Fruit fly (Drosophila melanogaster): ENCODE data around the gene CG33985.

Gene CG33985

dm6 chr3L:15527416-15527815 lies 804 bp upstream of the CG33985 start, which contains the start of gene CG42729:
TSS of gene CG42729 (minus strand) at chr3L:15527516.
- TF ChIP-seq PHDP (tag; optimal IDR thresholded peaks at IDR 0.05) (no peak), sisA (GFP tag; IDR thresholded peaks at IDR 0.05) (no peak), CG6254 (GFP tag; optimal IDR thresholded peaks at IDR 0.05) (no peak)

- TF ChIP-seq zf30C (GFP tag; optimal IDR thresholded peaks at IDR 0.05) (no peak), CG10462 (GFP tag; optimal IDR thresholded peaks at IDR 0.05) (no peak), p53 (GFP tag; optimal IDR thresholded peaks at IDR 0.05) (no peak), CG3995 (GFP tag; optimal IDR thresholded peaks at IDR 0.05) (no peak), CG10274 (GFP tag; optimal IDR thresholded peaks at IDR 0.05) (no peak), Kr (GFP tag; optimal IDR thresholded peaks at IDR 0.05) (no peak), slou (GFP tag; optimal IDR thresholded peaks at IDR 0.05) (no peak), CG7839 (tag; optimal IDR thresholded peaks at IDR 0.05) (no peak), ERR (GFP tag; optimal IDR thresholded peaks at IDR 0.05) (no peak), org-1 (GFP tag; optimal IDR thresholded peaks at IDR 0.05) (no peak), CG17829 (tag; optimal IDR thresholded peaks at IDR 0.05) (no peak), NC2β (GFP tag; optimal IDR thresholded peaks at IDR 0.05) (no peak), pb (GFP tag; optimal IDR thresholded peaks at IDR 0.05) (no peak), CTCF (GFP tag; optimal IDR thresholded peaks at IDR 0.05) (no peak), pros (GFP tag; optimal IDR thresholded peaks at IDR 0.05) (no peak), H15 (GFP tag; IDR thresholded peaks at IDR 0.05) (no peak)
These were observed 1.5 kb downstream of the CG33985 start, which contains the start of gene CG33986 for dm6 chr3L:15525153-15525552. TSS of gene CG33986 (minus strand) at chr3L:15525253.

DNA sequence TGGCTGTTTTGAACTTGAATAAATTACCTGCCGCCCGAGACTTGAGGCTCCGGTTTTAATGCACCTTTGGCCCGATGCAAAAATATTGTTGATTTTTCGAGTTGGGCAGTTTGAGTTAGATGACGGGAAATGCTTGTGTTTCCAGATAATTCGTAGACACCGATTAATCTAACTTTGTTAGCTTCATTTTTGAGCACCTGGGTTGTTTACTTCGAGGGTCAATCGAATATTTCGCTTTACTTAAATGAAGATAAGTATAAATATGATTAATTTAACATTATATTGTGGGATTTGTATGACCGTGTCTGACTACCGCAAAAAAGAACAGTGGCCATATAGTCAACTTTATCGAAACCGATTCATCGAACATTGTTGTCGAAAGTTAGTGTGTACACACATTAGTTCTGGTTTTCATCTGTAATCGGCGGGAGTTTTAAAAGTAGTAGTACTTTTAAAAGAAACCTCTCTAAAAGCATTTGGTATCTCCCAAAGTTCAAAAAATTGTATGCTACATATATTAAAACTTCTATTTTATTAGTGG lies 2.7 kb downstream of the CG33985 start, which contains the start of gene CG7945:
Gene CG7945 (minus strand): TSS at position 332 of the 541 bp plus-strand sequence.
- no peak for TF ChIP-seq psq (GFP tag; optimal IDR thresholded peaks at IDR 0.05)
- peak; percentile 70 for TF ChIP-seq Bgb (GFP tag; IDR thresholded peaks at IDR 0.05; ENCODE audit: partially characterized antibody)
- TF ChIP-seq trem (tag; optimal IDR thresholded peaks at IDR 0.05), result peak; percentile 70
- TF ChIP-seq tna (GFP tag; IDR thresholded peaks at IDR 0.05; ENCODE audit: partially characterized antibody), result peak; percentile 54; the same call in 1 of the 2 replicates
- peak; percentile 39 for TF ChIP-seq CG17186 (GFP tag; optimal IDR thresholded peaks at IDR 0.05)
- TF ChIP-seq hbn (GFP tag; IDR thresholded peaks at IDR 0.05; ENCODE audit: partially characterized antibody), result peak; percentile 63
- peak; percentile 10 for TF ChIP-seq CoRest (tag; optimal IDR thresholded peaks at IDR 0.05)
- peak; percentile 22 for TF ChIP-seq B-H2 (GFP tag; optimal IDR thresholded peaks at IDR 0.05)
- peak in 1 of 2 experiments; percentile 79 for TF ChIP-seq eve (GFP tag; optimal IDR thresholded peaks at IDR 0.05)
- TF ChIP-seq cad (GFP tag; optimal IDR thresholded peaks at IDR 0.05), result no peak
- TF ChIP-seq tll (GFP tag; optimal IDR thresholded peaks at IDR 0.05), result peak in 1 of 2 experiments; percentile 12
- TF ChIP-seq CG10147 (GFP tag; optimal IDR thresholded peaks at IDR 0.05), result peak; percentile 19
- no peak for TF ChIP-seq CG8281 (tag; optimal IDR thresholded peaks at IDR 0.05)
- TF ChIP-seq CG8290 (GFP tag; optimal IDR thresholded peaks at IDR 0.05), result no peak
- peak in 1 of 2 experiments; percentile 23 for TF ChIP-seq CG8290 (tag; optimal IDR thresholded peaks at IDR 0.05)
- no peak for TF ChIP-seq Fer2 (tag; optimal IDR thresholded peaks at IDR 0.05)
- no peak for TF ChIP-seq Deaf1 (tag; optimal IDR thresholded peaks at IDR 0.05)
- peak; percentile 68 for TF ChIP-seq CG12659 (GFP tag; optimal IDR thresholded peaks at IDR 0.05)
- peak; percentile 64; the same call in 1 of the 2 replicates for TF ChIP-seq amos (GFP tag; IDR thresholded peaks at IDR 0.05; ENCODE audit: partially characterized antibody)
- no peak for TF ChIP-seq CG7839 (tag; optimal IDR thresholded peaks at IDR 0.05)
- no peak for TF ChIP-seq zfh2 (GFP tag; optimal IDR thresholded peaks at IDR 0.05)
- TF ChIP-seq CG11398 (GFP tag; optimal IDR thresholded peaks at IDR 0.05), result no peak
- no peak for TF ChIP-seq lmd (GFP tag; IDR thresholded peaks at IDR 0.05)
- TF ChIP-seq CG11456 (GFP tag; IDR thresholded peaks at IDR 0.05), result no peak
- peak; percentile 100 for TF ChIP-seq CG14710 (tag; optimal IDR thresholded peaks at IDR 0.05)
- TF ChIP-seq zen2 (GFP tag; IDR thresholded peaks at IDR 0.05; ENCODE audit: partially characterized antibody), result no peak; the same call in 2 of the 3 replicates
- TF ChIP-seq exex (tag; optimal IDR thresholded peaks at IDR 0.05), result peak; percentile 29
- TF ChIP-seq CG2199 (GFP tag; IDR thresholded peaks at IDR 0.05), result no peak
- no peak for TF ChIP-seq Sox100B (GFP tag; optimal IDR thresholded peaks at IDR 0.05)
- peak; percentile 67 for TF ChIP-seq MBD-R2 (GFP tag; IDR thresholded peaks at IDR 0.05)

All from whole organism, embryonic.